Worm (Caenorhabditis elegans): ENCODE measurements around the gene R102.6.

ce11 chrIV:10661072-10661471 lies 44.9 kb downstream of the R102.6 start:
- TF ChIP-seq aly-2 (tag; optimal IDR thresholded peaks at IDR 0.05) (no peak), nhr-77 (tag; optimal IDR thresholded peaks at IDR 0.05) (no peak), nhr-237 (tag; optimal IDR thresholded peaks at IDR 0.05) (no peak), nhr-25 (tag; optimal IDR thresholded peaks at IDR 0.05) (no peak), snpc-4 (tag; optimal IDR thresholded peaks at IDR 0.05) (no peak), dmd-4 (tag; optimal IDR thresholded peaks at IDR 0.05) (no peak), blmp-1 (tag; optimal IDR thresholded peaks at IDR 0.05; ENCODE audit: insufficient read depth) (no peak), lin-13 (GFP tag; optimal IDR thresholded peaks at IDR 0.05) (no peak), lsy-2 (tag; optimal IDR thresholded peaks at IDR 0.05) (no peak), ztf-11 (tag; optimal IDR thresholded peaks at IDR 0.05) (no peak), C34F6.9 (tag; optimal IDR thresholded peaks at IDR 0.05) (no peak), elt-3 (tag; optimal IDR thresholded peaks at IDR 0.05) (no peak), nhr-129 (tag; optimal IDR thresholded peaks at IDR 0.05) (no peak)

All from whole organism, L2 larva.